Worm (Caenorhabditis elegans): ENCODE measurements around the gene him-5.

The him-5 gene

ce11 chrV:14136152-14136551 lies 45.9 kb downstream of the him-5 start (continued):
- no peak for TF ChIP-seq F49E8.2 (tag; optimal IDR thresholded peaks at IDR 0.05; ENCODE audit: borderline replicate concordance)
- no peak for TF ChIP-seq mdt-29 (GFP tag; IDR thresholded peaks at IDR 0.05)
- TF ChIP-seq unc-130 (GFP tag; optimal IDR thresholded peaks at IDR 0.05): no peak
- TF ChIP-seq jun-1 (tag; optimal IDR thresholded peaks at IDR 0.05): no peak
- TF ChIP-seq madf-5 (GFP tag; IDR thresholded peaks at IDR 0.05): no peak
- TF ChIP-seq R02D3.7 (tag; optimal IDR thresholded peaks at IDR 0.05): no peak
- no peak for TF ChIP-seq daf-19 (GFP tag; conservative IDR thresholded peaks at IDR 0.05)
- no peak for TF ChIP-seq daf-16 (GFP tag; optimal IDR thresholded peaks at IDR 0.05)
- peak; percentile 34 for TF ChIP-seq daf-16 (tag; optimal IDR thresholded peaks at IDR 0.05)
- TF ChIP-seq hlh-30 (tag; optimal IDR thresholded peaks at IDR 0.05; ENCODE audit: insufficient read depth): peak; percentile 75
- peak; percentile 39 for TF ChIP-seq pqm-1 (tag; optimal IDR thresholded peaks at IDR 0.05)
- TF ChIP-seq nhr-76 (tag; optimal IDR thresholded peaks at IDR 0.05): no peak
- TF ChIP-seq php-3 (GFP tag; IDR thresholded peaks at IDR 0.05): no peak
- no peak for TF ChIP-seq F37D6.2 (tag; optimal IDR thresholded peaks at IDR 0.05)
- no peak for TF ChIP-seq ama-1 (optimal IDR thresholded peaks at IDR 0.05)
- no peak for TF ChIP-seq arid-1 (GFP tag; conservative IDR thresholded peaks at IDR 0.05)
- no peak for TF ChIP-seq F26F4.8 (GFP tag; conservative IDR thresholded peaks at IDR 0.05)
- no peak for TF ChIP-seq Y48G9A.11 (GFP tag; IDR thresholded peaks at IDR 0.05)
- TF ChIP-seq lsy-2 (tag; optimal IDR thresholded peaks at IDR 0.05): peak; percentile 33 to 69
- TF ChIP-seq mes-2 (tag; optimal IDR thresholded peaks at IDR 0.05; ENCODE audit: poor library complexity, severe bottlenecking): peak; percentile 54
- no peak for TF ChIP-seq cey-2 (tag; optimal IDR thresholded peaks at IDR 0.05; ENCODE audit: borderline replicate concordance, insufficient read depth)
- no peak for TF ChIP-seq ceh-44 (GFP tag; IDR thresholded peaks at IDR 0.05)
- TF ChIP-seq saeg-2 (GFP tag; IDR thresholded peaks at IDR 0.05): no peak
- no peak for TF ChIP-seq nhr-237 (tag; optimal IDR thresholded peaks at IDR 0.05)
- TF ChIP-seq tra-1 (GFP tag; IDR thresholded peaks at IDR 0.05): no peak
- no peak for TF ChIP-seq sdz-12 (GFP tag; optimal IDR thresholded peaks at IDR 0.05)
- 0 out of 2 replicates have a peak, but pooled peaks have one; percentile 27 for TF ChIP-seq lin-38 (GFP tag; IDR thresholded peaks at IDR 0.05)
- peak; percentile 62 for TF ChIP-seq hmg-1.1 (GFP tag; IDR thresholded peaks at IDR 0.05)
- no peak for TF ChIP-seq gei-8 (GFP tag; optimal IDR thresholded peaks at IDR 0.05)
- peak in 1 of 2 experiments; percentile 74 for TF ChIP-seq unc-62 (GFP tag; optimal IDR thresholded peaks at IDR 0.05 in 1 of 2)
- no peak for TF ChIP-seq unc-62 (tag; optimal IDR thresholded peaks at IDR 0.05)
- TF ChIP-seq unc-39 (tag; optimal IDR thresholded peaks at IDR 0.05): no peak
- no peak for TF ChIP-seq hif-1 (tag; optimal IDR thresholded peaks at IDR 0.05)
- TF ChIP-seq zip-11 (GFP tag; IDR thresholded peaks at IDR 0.05): no peak
- no peak for TF ChIP-seq lin-15B (tag; optimal IDR thresholded peaks at IDR 0.05)
- TF ChIP-seq ztf-11 (tag; optimal IDR thresholded peaks at IDR 0.05): no peak
- TF ChIP-seq dmd-6 (GFP tag; IDR thresholded peaks at IDR 0.05): peak; percentile 68
- no peak for TF ChIP-seq pha-4 (GFP tag; IDR thresholded peaks at IDR 0.05)
- peak; percentile 67 for TF ChIP-seq pha-4 (tag; optimal IDR thresholded peaks at IDR 0.05)
- no peak for TF ChIP-seq lim-7 (GFP tag; IDR thresholded peaks at IDR 0.05)
- no peak for TF ChIP-seq Y5F2A.4 (GFP tag; optimal IDR thresholded peaks at IDR 0.05)
- TF ChIP-seq ceh-32 (tag; optimal IDR thresholded peaks at IDR 0.05; ENCODE audit: poor library complexity): no peak
- TF ChIP-seq mep-1 (tag; optimal IDR thresholded peaks at IDR 0.05): peak; percentile 78
- TF ChIP-seq egl-27 (tag; optimal IDR thresholded peaks at IDR 0.05): no peak
- no peak for TF ChIP-seq zfp-3 (GFP tag; conservative IDR thresholded peaks at IDR 0.05)
- TF ChIP-seq nhr-6 (tag; optimal IDR thresholded peaks at IDR 0.05): peak; percentile 97
- TF ChIP-seq dmd-8 (GFP tag; IDR thresholded peaks at IDR 0.05): no peak
- peak; percentile 89 for TF ChIP-seq hlh-11 (tag; optimal IDR thresholded peaks at IDR 0.05)
- no peak for TF ChIP-seq attf-4 (tag; optimal IDR thresholded peaks at IDR 0.05)
- TF ChIP-seq lin-29 (GFP tag; IDR thresholded peaks at IDR 0.05): no peak
- TF ChIP-seq snpc-1.2 (GFP tag; IDR thresholded peaks at IDR 0.05): no peak
- no peak for TF ChIP-seq snpc-4 (tag; optimal IDR thresholded peaks at IDR 0.05)
